Worm (Caenorhabditis elegans) whole organism, early embryonic: ENCODE results near the gene srx-64.

Source experiments
- B0310.2 ChIP-seq: sonication (generic microtip); optimal IDR thresholded peaks from 2 replicates; lab custom pipeline; 2016; ENCODE audit warnings: mild to moderate bottlenecking, missing genetic modification characterization, missing compliant biosample characterization
- F13C5.2 ChIP-seq: sonication (generic microtip); optimal IDR thresholded peaks from 2 replicates; lab custom pipeline; 2017; ENCODE audit warnings: mild to moderate bottlenecking, missing genetic modification characterization, inconsistent platforms, missing compliant biosample characterization
- aly-1 ChIP-seq: sonication (generic microtip); optimal IDR thresholded peaks from 2 replicates; lab custom pipeline; 2016; ENCODE audit warnings: missing genetic modification characterization, missing compliant biosample characterization
- ama-1 ChIP-seq: fragments of 150-350 bp; optimal IDR thresholded peaks from 2 replicates; lab custom pipeline; 2014
- ceh-13 ChIP-seq: fragments of 200-800 bp; sonication (Bioruptor generic); optimal IDR thresholded peaks from 2 replicates; lab custom pipeline; 2018; ENCODE audit warnings: mild to moderate bottlenecking, missing genetic modification characterization, missing compliant biosample characterization
- ceh-36 ChIP-seq: sonication (generic microtip); optimal IDR thresholded peaks from 2 replicates; lab custom pipeline; 2016; ENCODE audit warnings: missing genetic modification characterization, inconsistent platforms, missing compliant biosample characterization
- ets-7 ChIP-seq: sonication (generic microtip); optimal IDR thresholded peaks from 2 replicates; lab custom pipeline; 2016; ENCODE audit warnings: missing genotype, missing genetic modification characterization, missing compliant biosample characterization
- flt-1 ChIP-seq: fragments of 200-800 bp; sonication (Bioruptor generic); IDR thresholded peaks from 2 replicates; pipeline ENCODE4 v1.3.6; 2022; ENCODE audit warnings: missing genetic modification characterization, missing compliant biosample characterization
- hmbx-1 ChIP-seq: sonication (generic microtip); optimal IDR thresholded peaks from 2 replicates; lab custom pipeline; 2016; ENCODE audit warnings: mild to moderate bottlenecking, missing genetic modification characterization, missing compliant biosample characterization
- hmg-4 ChIP-seq: fragments of 200-800 bp; sonication (Bioruptor generic); optimal IDR thresholded peaks from 2 replicates; lab custom pipeline; 2018; ENCODE audit warnings: mild to moderate bottlenecking, missing genetic modification characterization, missing compliant biosample characterization
- hnd-1 ChIP-seq: sonication (generic microtip); optimal IDR thresholded peaks from 2 replicates; lab custom pipeline; 2016; ENCODE audit warnings: missing genetic modification characterization, missing compliant biosample characterization
- pes-1 ChIP-seq: fragments of 200-800 bp; sonication (Bioruptor generic); IDR thresholded peaks from 2 replicates; pipeline ENCODE4 v1.3.6; 2022; ENCODE audit warnings: missing genetic modification reagents, missing genetic modification characterization, missing compliant biosample characterization
- scrt-1 ChIP-seq: fragments of 200-800 bp; sonication (Bioruptor generic); IDR thresholded peaks from 2 replicates; pipeline ENCODE4 v1.3.6; 2022; ENCODE audit warnings: missing genetic modification characterization, missing compliant biosample characterization
- sea-1 ChIP-seq: fragments of 200-800 bp; sonication (Bioruptor generic); conservative IDR thresholded peaks from 2 replicates; pipeline ENCODE4 v1.3.6; 2022; ENCODE audit warnings: missing genetic modification characterization, missing compliant biosample characterization
- tbx-11 ChIP-seq: fragments of 200-800 bp; sonication (Bioruptor generic); IDR thresholded peaks from 2 replicates; pipeline ENCODE4 v1.3.6; 2022; ENCODE audit warnings: missing genetic modification characterization, missing compliant biosample characterization
- tbx-37 ChIP-seq: fragments of 200-800 bp; sonication (Bioruptor generic); conservative IDR thresholded peaks from 2 replicates; pipeline ENCODE4 v1.3.6; 2022; ENCODE audit warnings: missing genetic modification reagents, missing genetic modification characterization, missing compliant biosample characterization
- tra-4 ChIP-seq: sonication (generic microtip); optimal IDR thresholded peaks from 2 replicates; lab custom pipeline; 2017; ENCODE audit warnings: missing genetic modification characterization, missing compliant biosample characterization

The srx-64 gene

DNA sequence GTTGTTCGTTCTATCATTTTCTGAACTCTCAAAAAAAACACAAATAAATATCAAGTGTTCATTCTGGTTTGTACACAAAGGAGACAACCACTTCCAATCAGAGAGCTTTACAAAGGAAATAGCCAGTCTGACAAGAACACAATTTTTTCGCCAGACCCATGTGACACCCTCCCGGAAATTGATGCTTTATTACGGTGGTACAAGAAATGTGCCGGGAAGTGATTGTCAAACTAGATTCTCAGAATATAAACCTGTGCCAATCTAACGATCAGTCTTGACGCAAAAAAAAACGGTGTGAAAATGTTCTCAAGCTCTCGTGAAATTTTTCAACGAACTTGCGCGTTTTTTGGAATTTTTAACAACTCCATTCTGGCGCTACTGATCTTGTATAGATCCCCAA, 24.5 kb downstream of the srx-64 start, which contains the start of gene str-247:
str-247 (plus strand) TSS at position 301 of the 400 bp plus-strand sequence.
- TF ChIP-seq tbx-37 (GFP tag; lab: Robert Waterston, UW): no peak
- TF ChIP-seq ceh-13 (GFP tag; lab: Kevin White, UChicago): no peak
- no peak for TF ChIP-seq ama-1 (lab: Kevin White, UChicago)
- no peak for TF ChIP-seq tra-4 (tag; lab: Kevin White, UChicago)
- no peak for TF ChIP-seq scrt-1
- TF ChIP-seq ets-7 (tag; lab: Kevin White, UChicago): no peak
- no peak for TF ChIP-seq sea-1 (GFP tag; lab: Robert Waterston, UW)
- TF ChIP-seq hmbx-1 (tag; lab: Kevin White, UChicago): no peak
- TF ChIP-seq aly-1 (tag; lab: Kevin White, UChicago): no peak
- no peak for TF ChIP-seq pes-1 (GFP tag; lab: Robert Waterston, UW)

DNA sequence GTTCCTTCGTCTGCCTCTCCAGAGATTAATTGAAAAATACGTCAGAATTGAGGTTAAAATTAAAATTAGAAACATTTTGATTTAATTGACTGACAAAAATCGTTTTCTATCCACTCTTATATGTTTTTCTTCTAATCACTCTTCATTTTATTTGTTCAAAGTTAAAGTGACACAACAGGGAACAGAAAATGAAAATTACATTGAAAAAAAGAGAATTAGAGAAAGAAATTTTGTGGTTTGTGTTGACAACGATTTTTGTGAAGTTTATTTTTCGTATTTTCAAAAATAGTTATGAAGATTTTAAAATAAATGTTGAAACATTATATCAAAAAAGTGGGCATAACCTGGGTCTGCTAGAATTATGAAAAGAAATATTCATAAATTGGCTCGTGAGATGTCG, 28.4 kb downstream of the srx-64 start, which contains the start of gene cyp-34A5:
cyp-34A5 (minus strand) TSS at position 101 of the 400 bp plus-strand sequence.
- TF ChIP-seq tra-4 (tag; lab: Kevin White, UChicago) (no peak), flt-1 (GFP tag; lab: Robert Waterston, UW) (no peak), ceh-36 (tag; lab: Kevin White, UChicago) (no peak), sea-1 (GFP tag; lab: Robert Waterston, UW) (no peak), tbx-37 (GFP tag; lab: Robert Waterston, UW) (no peak), B0310.2 (tag; lab: Kevin White, UChicago) (no peak)

DNA sequence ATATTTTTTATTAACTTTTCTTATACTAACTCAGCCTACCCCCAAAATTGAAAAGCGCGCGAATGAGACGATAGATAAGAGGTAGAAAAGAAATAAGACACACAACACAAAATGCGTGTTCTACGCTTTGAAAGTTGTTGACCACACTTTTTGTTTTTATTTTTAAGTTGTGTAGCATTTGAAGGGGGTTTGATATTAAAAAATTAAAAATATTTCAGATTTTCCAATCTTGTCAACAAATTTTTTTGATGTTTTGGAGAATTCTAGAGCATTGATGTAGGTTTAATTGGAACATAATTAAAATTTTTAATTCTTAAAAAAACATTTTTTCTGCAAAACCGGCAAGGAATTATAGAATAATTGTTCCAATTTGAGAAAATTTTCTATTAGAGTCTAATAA, 32.0 kb downstream of the srx-64 start, which contains the start of gene cyp-34A6:
cyp-34A6 (minus strand) TSS at position 101 of the 400 bp plus-strand sequence.
- no peak for TF ChIP-seq flt-1 (GFP tag; lab: Robert Waterston, UW)
- TF ChIP-seq hnd-1: no peak
- TF ChIP-seq scrt-1: no peak
- no peak for TF ChIP-seq ceh-36 (tag; lab: Kevin White, UChicago)
- TF ChIP-seq hmbx-1 (tag; lab: Kevin White, UChicago): no peak
- no peak for TF ChIP-seq tbx-37 (GFP tag; lab: Robert Waterston, UW)
- TF ChIP-seq F13C5.2 (tag; lab: Kevin White, UChicago): no peak
- TF ChIP-seq hmg-4 (GFP tag; lab: Kevin White, UChicago): no peak
- no peak for TF ChIP-seq tra-4 (tag; lab: Kevin White, UChicago)
- no peak for TF ChIP-seq pes-1 (GFP tag; lab: Robert Waterston, UW)

- no peak for TF ChIP-seq aly-1 (tag; lab: Kevin White, UChicago)
- no peak for TF ChIP-seq hmbx-1 (tag; lab: Kevin White, UChicago)
- no peak for TF ChIP-seq hmg-4 (GFP tag; lab: Kevin White, UChicago)
- no peak for TF ChIP-seq ets-7 (tag; lab: Kevin White, UChicago)
- no peak for TF ChIP-seq pes-1 (GFP tag; lab: Robert Waterston, UW)
- no peak for TF ChIP-seq ceh-13 (GFP tag; lab: Kevin White, UChicago)
- TF ChIP-seq F13C5.2 (tag; lab: Kevin White, UChicago): no peak
- TF ChIP-seq ceh-36 (tag; lab: Kevin White, UChicago): no peak
- TF ChIP-seq scrt-1: no peak
- TF ChIP-seq tbx-11: no peak
- no peak for TF ChIP-seq hnd-1
- no peak for TF ChIP-seq ama-1 (lab: Kevin White, UChicago)
- no peak for TF ChIP-seq flt-1 (GFP tag; lab: Robert Waterston, UW)
- TF ChIP-seq tra-4 (tag; lab: Kevin White, UChicago): no peak
- TF ChIP-seq B0310.2 (tag; lab: Kevin White, UChicago): no peak
- TF ChIP-seq tbx-37 (GFP tag; lab: Robert Waterston, UW): no peak
- no peak for TF ChIP-seq sea-1 (GFP tag; lab: Robert Waterston, UW)
Measured at ce11 chrV:3963715-3964114, 34.5 kb downstream of the srx-64 start, which contains the start of gene cyp-34A7. cyp-34A7 (minus strand) TSS chrV:3963815.

ce11 chrV:3967762-3968161, 38.6 kb downstream of the srx-64 start, which contains the start of gene cyp-34A8:
cyp-34A8 (minus strand) TSS chrV:3967823.
- TF ChIP-seq ets-7 (tag; lab: Kevin White, UChicago) (no peak), ceh-36 (tag; lab: Kevin White, UChicago) (no peak), hmg-4 (GFP tag; lab: Kevin White, UChicago) (no peak), hmbx-1 (tag; lab: Kevin White, UChicago) (no peak), sea-1 (GFP tag; lab: Robert Waterston, UW) (no peak), pes-1 (GFP tag; lab: Robert Waterston, UW) (no peak), scrt-1 (no peak)

- TF ChIP-seq ama-1 (lab: Kevin White, UChicago) (no peak), tbx-11 (no peak), flt-1 (GFP tag; lab: Robert Waterston, UW) (no peak), aly-1 (tag; lab: Kevin White, UChicago) (no peak), sea-1 (GFP tag; lab: Robert Waterston, UW) (no peak), tra-4 (tag; lab: Kevin White, UChicago) (no peak), ets-7 (tag; lab: Kevin White, UChicago) (no peak)
Measured at ce11 chrV:3968929-3969328, 39.7 kb downstream of the srx-64 start.

ce11 chrV:3969664-3970063, 40.5 kb downstream of the srx-64 start:
- TF ChIP-seq sea-1 (GFP tag; lab: Robert Waterston, UW) (no peak), hmbx-1 (tag; lab: Kevin White, UChicago) (no peak), hmg-4 (GFP tag; lab: Kevin White, UChicago) (no peak), pes-1 (GFP tag; lab: Robert Waterston, UW) (no peak), aly-1 (tag; lab: Kevin White, UChicago) (no peak), ceh-36 (tag; lab: Kevin White, UChicago) (no peak), F13C5.2 (tag; lab: Kevin White, UChicago) (no peak), tbx-11 (no peak), B0310.2 (tag; lab: Kevin White, UChicago) (no peak), ets-7 (tag; lab: Kevin White, UChicago) (no peak), hnd-1 (no peak)
